Fruit fly (Drosophila melanogaster): ENCODE measurements around the gene CG6980.

The CG6980 gene

dm6 chr3R:24851429-24851828, 44.0 kb downstream of the CG6980 start, which contains the start of gene Nct (continued):
- TF ChIP-seq org-1 (GFP tag; optimal IDR thresholded peaks at IDR 0.05) = no peak
- no peak for TF ChIP-seq grau (tag; optimal IDR thresholded peaks at IDR 0.05)
- TF ChIP-seq gfzf (GFP tag; optimal IDR thresholded peaks at IDR 0.05) = peak; percentile 75
- TF ChIP-seq CG12155 (GFP tag; optimal IDR thresholded peaks at IDR 0.05) = no peak
- no peak for TF ChIP-seq Drgx (GFP tag; IDR thresholded peaks at IDR 0.05)
- no peak for TF ChIP-seq CG11560 (tag; IDR thresholded peaks at IDR 0.05)
- no peak for TF ChIP-seq Elba2 (GFP tag; optimal IDR thresholded peaks at IDR 0.05)
- no peak for TF ChIP-seq NC2α (GFP tag; optimal IDR thresholded peaks at IDR 0.05)
- no peak for TF ChIP-seq CG1529 (GFP tag; optimal IDR thresholded peaks at IDR 0.05)
- TF ChIP-seq tll (GFP tag; optimal IDR thresholded peaks at IDR 0.05) = no peak
- no peak for TF ChIP-seq E2f1 (GFP tag; IDR thresholded peaks at IDR 0.05)
- TF ChIP-seq Doc3 (GFP tag; IDR thresholded peaks at IDR 0.05; ENCODE audit: partially characterized antibody) = no peak
- TF ChIP-seq CG14860 (GFP tag; IDR thresholded peaks at IDR 0.05; ENCODE audit: partially characterized antibody) = no peak
- no peak for TF ChIP-seq cad (GFP tag; optimal IDR thresholded peaks at IDR 0.05)
- TF ChIP-seq MBD-R2 (GFP tag; IDR thresholded peaks at IDR 0.05) = peak; percentile 71; the same call in 1 of the 2 replicates
- TF ChIP-seq gsb (GFP tag; IDR thresholded peaks at IDR 0.05) = no peak
- TF ChIP-seq chinmo (GFP tag; IDR thresholded peaks at IDR 0.05; ENCODE audit: partially characterized antibody) = no peak
- peak in 1 of 3 experiments; percentile 22 for TF ChIP-seq Stat92E (GFP tag; optimal IDR thresholded peaks at IDR 0.05)
- no peak for TF ChIP-seq gce (GFP tag; IDR thresholded peaks at IDR 0.05)
- no peak for TF ChIP-seq CG17385 (GFP tag; optimal IDR thresholded peaks at IDR 0.05)
- no peak for TF ChIP-seq CG31224 (GFP tag; IDR thresholded peaks at IDR 0.05)
- peak; percentile 72 for TF ChIP-seq E2f2 (GFP tag; IDR thresholded peaks at IDR 0.05)
- TF ChIP-seq CG11695 (GFP tag; IDR thresholded peaks at IDR 0.05) = no peak
- TF ChIP-seq CG2116 (GFP tag; optimal IDR thresholded peaks at IDR 0.05) = peak; percentile 7
- TF ChIP-seq pfk (GFP tag; optimal IDR thresholded peaks at IDR 0.05) = no peak
- TF ChIP-seq dmrt99B (tag; optimal IDR thresholded peaks at IDR 0.05) = no peak
- TF ChIP-seq CG7556 (GFP tag; optimal IDR thresholded peaks at IDR 0.05) = no peak
- no peak for TF ChIP-seq BEAF-32 (GFP tag; optimal IDR thresholded peaks at IDR 0.05)
- TF ChIP-seq sqz (GFP tag; optimal IDR thresholded peaks at IDR 0.05) = no peak
- peak; percentile 60 for TF ChIP-seq Dp (GFP tag; optimal IDR thresholded peaks at IDR 0.05)
- no peak for TF ChIP-seq Max (GFP tag; optimal IDR thresholded peaks at IDR 0.05)
- no peak for TF ChIP-seq fd96Cb (tag; optimal IDR thresholded peaks at IDR 0.05)
- no peak for TF ChIP-seq dan (GFP tag; IDR thresholded peaks at IDR 0.05)
- TF ChIP-seq C15 (GFP tag; IDR thresholded peaks at IDR 0.05) = no peak
- TF ChIP-seq luna (GFP tag; optimal IDR thresholded peaks at IDR 0.05) = no peak
- TF ChIP-seq trem (tag; optimal IDR thresholded peaks at IDR 0.05) = peak; percentile 18
- no peak for TF ChIP-seq CG10274 (GFP tag; optimal IDR thresholded peaks at IDR 0.05)
- TF ChIP-seq insv (GFP tag; optimal IDR thresholded peaks at IDR 0.05) = no peak
- no peak for TF ChIP-seq Doc2 (GFP tag; IDR thresholded peaks at IDR 0.05)
- no peak for TF ChIP-seq slbo (GFP tag; IDR thresholded peaks at IDR 0.05)
- TF ChIP-seq lbe (GFP tag; optimal IDR thresholded peaks at IDR 0.05) = no peak
- no peak for TF ChIP-seq Dad (GFP tag; optimal IDR thresholded peaks at IDR 0.05)
- no peak for TF ChIP-seq CG31441 (GFP tag; IDR thresholded peaks at IDR 0.05)
- no peak for TF ChIP-seq CG2129 (GFP tag; IDR thresholded peaks at IDR 0.05; ENCODE audit: partially characterized antibody)
- no peak for TF ChIP-seq CG1602 (GFP tag; optimal IDR thresholded peaks at IDR 0.05)
- TF ChIP-seq ci (GFP tag; IDR thresholded peaks at IDR 0.05) = no peak
- no peak for TF ChIP-seq corto (GFP tag; optimal IDR thresholded peaks at IDR 0.05)
- TF ChIP-seq fru (optimal IDR thresholded peaks at IDR 0.05) = no peak
- 0 out of 2 replicates have a peak, but pooled peaks have one; percentile 11 for TF ChIP-seq bbx (GFP tag; IDR thresholded peaks at IDR 0.05; ENCODE audit: partially characterized antibody)
- TF ChIP-seq zfh2 (GFP tag; optimal IDR thresholded peaks at IDR 0.05) = no peak
- TF ChIP-seq en (GFP tag; optimal IDR thresholded peaks at IDR 0.05) = no peak
- peak; percentile 0 for TF ChIP-seq ftz-f1 (GFP tag; optimal IDR thresholded peaks at IDR 0.05)

Measured in whole organism, embryonic.